Worm (Caenorhabditis elegans) whole organism, early embryonic: ENCODE results near the gene ddn-3.
"Not testable (repeated sequence)": the region's sequence is repeated elsewhere in the genome, so short reads cannot be mapped to it uniquely, and the experiment has no call there.

Experiments used
- F13C5.2 ChIP-seq: sonication (generic microtip); optimal IDR thresholded peaks from 2 replicates; lab custom pipeline; 2017; ENCODE audit warnings: mild to moderate bottlenecking, missing genetic modification characterization, inconsistent platforms, missing compliant biosample characterization
- ama-1 ChIP-seq: fragments of 150-350 bp; optimal IDR thresholded peaks from 2 replicates; lab custom pipeline; 2014
- ceh-36 ChIP-seq: sonication (generic microtip); optimal IDR thresholded peaks from 2 replicates; lab custom pipeline; 2016; ENCODE audit warnings: missing genetic modification characterization, inconsistent platforms, missing compliant biosample characterization
- hmbx-1 ChIP-seq: sonication (generic microtip); optimal IDR thresholded peaks from 2 replicates; lab custom pipeline; 2016; ENCODE audit warnings: mild to moderate bottlenecking, missing genetic modification characterization, missing compliant biosample characterization
- pes-1 ChIP-seq: fragments of 200-800 bp; sonication (Bioruptor generic); IDR thresholded peaks from 2 replicates; pipeline ENCODE4 v1.3.6; 2022; ENCODE audit warnings: missing genetic modification reagents, missing genetic modification characterization, missing compliant biosample characterization

DNA sequence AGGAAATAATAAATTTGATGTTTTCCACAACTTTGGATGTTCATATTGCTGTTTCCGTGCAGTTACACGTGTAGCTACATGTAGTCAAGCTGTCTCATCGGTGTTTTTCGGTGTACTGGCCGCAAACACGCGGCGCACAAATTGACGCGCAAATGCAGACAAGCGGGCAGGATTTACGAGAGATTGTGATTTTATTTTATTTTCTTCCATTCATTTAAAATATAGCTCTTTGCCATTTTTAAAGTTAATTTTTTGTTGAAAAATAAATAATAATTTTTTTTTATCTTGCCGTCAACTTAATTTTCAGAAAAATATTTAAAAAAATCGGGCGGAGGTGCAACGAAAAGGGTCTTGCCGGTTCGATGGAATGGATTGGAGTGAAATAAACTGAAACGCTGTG lies 36.7 kb downstream of the ddn-3 start, which contains the start of gene F40G12.7:
- not testable (repeated sequence) for TF ChIP-seq ama-1 (lab: Kevin White, UChicago); pes-1 (GFP tag; lab: Robert Waterston, UW); ceh-36; hmbx-1; F13C5.2 (tag; lab: Kevin White, UChicago)
